Fruit fly (Drosophila melanogaster) whole organism, embryonic: ENCODE data around the gene CG3544.
A peak's percentile ranks its signal among the peaks of the same experiment; 100 is the strongest.

ENCODE experiments used
- BEAF-32 ChIP-seq: fragments of 200-800 bp; sonication (Bioruptor generic); optimal IDR thresholded peaks from 3 replicates; lab custom pipeline; 2017; ENCODE audit warnings: missing biosample characterization, missing genetic modification characterization, mild to moderate bottlenecking, moderate library complexity, missing genetic modification reagents
- Bgb ChIP-seq: fragments of 200-800 bp; sonication (Bioruptor generic); IDR thresholded peaks from 2 replicates; pipeline ENCODE4 v1.3.6; 2022; ENCODE audit warnings: missing biosample characterization, missing genetic modification characterization; ENCODE audit not compliant: partially characterized antibody
- Blimp-1 ChIP-seq: fragments of 200-800 bp; sonication (Bioruptor generic); optimal IDR thresholded peaks from 3 replicates; lab custom pipeline; 2018; ENCODE audit warnings: missing biosample characterization, missing genetic modification characterization, mild to moderate bottlenecking, moderate library complexity, missing genetic modification reagents
- CG10209 ChIP-seq: fragments of 200-800 bp; sonication (Bioruptor generic); optimal IDR thresholded peaks from 3 replicates; lab custom pipeline; 2017; ENCODE audit warnings: missing biosample characterization, mild to moderate bottlenecking, missing genetic modification characterization, missing genetic modification reagents
- CG10959 ChIP-seq: fragments of 200-800 bp; sonication (Bioruptor generic); IDR thresholded peaks from 2 replicates; pipeline ENCODE4 v1.3.6; 2022; ENCODE audit warnings: missing biosample characterization, missing genetic modification characterization
- CG11085 ChIP-seq: fragments of 200-800 bp; sonication (Bioruptor generic); IDR thresholded peaks from 2 replicates; pipeline ENCODE4 v1.3.6; 2022; ENCODE audit warnings: missing biosample characterization, missing genetic modification characterization
- CG11093 ChIP-seq: fragments of 200-800 bp; sonication (Bioruptor generic); IDR thresholded peaks from 3 replicates; pipeline ENCODE4 v1.3.6; 2022; ENCODE audit warnings: missing biosample characterization, missing genetic modification characterization
- CG11398 ChIP-seq: fragments of 200-800 bp; sonication (Bioruptor generic); optimal IDR thresholded peaks from 2 replicates; lab custom pipeline; 2016; ENCODE audit warnings: missing biosample characterization, missing genetic modification characterization
- CG12104 ChIP-seq: fragments of 200-800 bp; sonication (Bioruptor generic); optimal IDR thresholded peaks from 3 replicates; lab custom pipeline; 2016; ENCODE audit warnings: missing biosample characterization, missing genetic modification characterization
- CG13424 ChIP-seq: fragments of 200-800 bp; sonication (Bioruptor generic); optimal IDR thresholded peaks from 2 replicates; lab custom pipeline; 2019; ENCODE audit warnings: missing biosample characterization, mild to moderate bottlenecking, missing genetic modification characterization, moderate library complexity
- CG13894 ChIP-seq: fragments of 200-800 bp; sonication (Bioruptor generic); optimal IDR thresholded peaks from 3 replicates; lab custom pipeline; 2018; ENCODE audit warnings: missing biosample characterization, mild to moderate bottlenecking, missing genetic modification characterization, moderate library complexity
- CG14014 ChIP-seq: fragments of 200-800 bp; sonication (Bioruptor generic); IDR thresholded peaks from 2 replicates; pipeline ENCODE4 v1.3.6; 2022; ENCODE audit warnings: missing biosample characterization, missing genetic modification characterization
- CG15514 ChIP-seq: fragments of 200-800 bp; sonication (Bioruptor generic); optimal IDR thresholded peaks from 3 replicates; lab custom pipeline; 2017; ENCODE audit warnings: missing biosample characterization, missing genetic modification characterization, mild to moderate bottlenecking, moderate library complexity, missing genetic modification reagents
- CG31388 ChIP-seq: fragments of 200-800 bp; sonication (Bioruptor generic); optimal IDR thresholded peaks from 2 replicates; lab custom pipeline; 2016; ENCODE audit warnings: missing biosample characterization, missing genetic modification characterization
- CG32772 ChIP-seq: fragments of 200-800 bp; sonication (Bioruptor generic); IDR thresholded peaks from 2 replicates; pipeline ENCODE4 v1.3.6; 2022; ENCODE audit warnings: missing biosample characterization, missing genetic modification characterization
- CG4820 ChIP-seq: fragments of 200-800 bp; sonication (Bioruptor generic); optimal IDR thresholded peaks from 3 replicates; lab custom pipeline; 2016; ENCODE audit warnings: missing biosample characterization, missing genetic modification characterization
- CG6689 ChIP-seq: fragments of 200-800 bp; sonication (Bioruptor generic); IDR thresholded peaks from 2 replicates; pipeline ENCODE4 v1.3.6; 2022; ENCODE audit warnings: missing biosample characterization, missing genetic modification characterization
- CG8388 ChIP-seq: fragments of 200-800 bp; sonication (Bioruptor generic); optimal IDR thresholded peaks from 2 replicates; lab custom pipeline; 2019; ENCODE audit warnings: missing biosample characterization, mild to moderate bottlenecking, missing genetic modification characterization, moderate library complexity
- CTCF ChIP-seq: fragments of 200-800 bp; sonication (Bioruptor generic); optimal IDR thresholded peaks from 2 replicates; lab custom pipeline; 2017; ENCODE audit warnings: missing biosample characterization, mild to moderate bottlenecking, missing genetic modification characterization, moderate library complexity
- CrebB ChIP-seq: fragments of 200-800 bp; sonication (Bioruptor generic); optimal IDR thresholded peaks from 3 replicates; lab custom pipeline; 2018; ENCODE audit warnings: missing biosample characterization, mild to moderate bottlenecking, missing genetic modification characterization
- Dip2 ChIP-seq: fragments of 200-800 bp; sonication (Bioruptor generic); IDR thresholded peaks from 2 replicates; pipeline ENCODE4 v1.3.6; 2022; ENCODE audit warnings: missing biosample characterization, missing genetic modification characterization
- Dip3 ChIP-seq: fragments of 200-800 bp; sonication (Bioruptor generic); optimal IDR thresholded peaks from 3 replicates; lab custom pipeline; 2016; ENCODE audit warnings: missing biosample characterization, missing genetic modification characterization
- Drgx ChIP-seq: fragments of 200-800 bp; sonication (Bioruptor generic); IDR thresholded peaks from 2 replicates; pipeline ENCODE4 v1.3.6; 2022; ENCODE audit warnings: missing biosample characterization, missing genetic modification characterization
- E2f1 ChIP-seq: fragments of 200-800 bp; sonication (Bioruptor generic); IDR thresholded peaks from 2 replicates; pipeline ENCODE4 v1.3.6; 2022; ENCODE audit warnings: missing biosample characterization, missing genetic modification characterization
- Fer3 ChIP-seq: fragments of 200-800 bp; sonication (Bioruptor generic); optimal IDR thresholded peaks from 2 replicates; lab custom pipeline; 2018; ENCODE audit warnings: missing biosample characterization, mild to moderate bottlenecking, missing genetic modification characterization, moderate library complexity
- HLH54F ChIP-seq: fragments of 200-800 bp; sonication (Bioruptor generic); optimal IDR thresholded peaks from 3 replicates; lab custom pipeline; 2016; ENCODE audit warnings: missing biosample characterization, missing genetic modification characterization
- Lhr ChIP-seq: fragments of 200-800 bp; sonication (Bioruptor generic); optimal IDR thresholded peaks from 3 replicates; lab custom pipeline; 2017; ENCODE audit warnings: mild to moderate bottlenecking, missing biosample characterization, missing genetic modification reagents, missing genetic modification characterization
- Mad ChIP-seq: fragments of 200-800 bp; sonication (Bioruptor generic); optimal IDR thresholded peaks from 2 replicates; lab custom pipeline; 2016; ENCODE audit warnings: missing biosample characterization, missing genetic modification characterization
- NK7.1 ChIP-seq: fragments of 200-800 bp; sonication (Bioruptor generic); optimal IDR thresholded peaks from 3 replicates; lab custom pipeline; 2016; ENCODE audit warnings: missing biosample characterization, missing genetic modification characterization
- Nf-YA ChIP-seq: fragments of 200-800 bp; sonication (Bioruptor generic); IDR thresholded peaks from 2 replicates; pipeline ENCODE4 v1.3.6; 2022; ENCODE audit warnings: missing biosample characterization, missing genetic modification characterization
- Nf-YC ChIP-seq: fragments of 200-800 bp; optimal IDR thresholded peaks from 3 replicates; lab custom pipeline; 2019; ENCODE audit warnings: missing biosample characterization, mild to moderate bottlenecking, missing genetic modification characterization, moderate library complexity
- PHDP ChIP-seq: fragments of 200-800 bp; sonication (Bioruptor generic); optimal IDR thresholded peaks from 3 replicates; lab custom pipeline; 2018; ENCODE audit warnings: missing biosample characterization, mild to moderate bottlenecking, missing genetic modification characterization, moderate library complexity
- Pdp1 ChIP-seq, 2 experiments: fragments of 200-800 bp; sonication (Bioruptor generic); optimal IDR thresholded peaks; 3 replicates each; lab custom pipeline; 2016; ENCODE audit warnings: missing biosample characterization in 2 of 2, missing genetic modification characterization in 2 of 2, mild to moderate bottlenecking in 1 of 2, moderate library complexity in 1 of 2
- Sin3A ChIP-seq: fragments of >200 bp; optimal IDR thresholded peaks from 2 replicates; lab custom pipeline; 2018
- ara ChIP-seq: fragments of 200-800 bp; sonication (Bioruptor generic); IDR thresholded peaks from 2 replicates; pipeline ENCODE4 v1.3.6; 2022; ENCODE audit warnings: missing biosample characterization, missing genetic modification characterization
- ato ChIP-seq: fragments of 200-800 bp; sonication (Bioruptor generic); IDR thresholded peaks from 2 replicates; pipeline ENCODE4 v1.3.6; 2022; ENCODE audit warnings: missing biosample characterization, missing genetic modification characterization; ENCODE audit not compliant: partially characterized antibody
- crol ChIP-seq: fragments of 200-800 bp; sonication (Bioruptor generic); IDR thresholded peaks from 2 replicates; pipeline ENCODE4 v1.3.6; 2022; ENCODE audit warnings: missing biosample characterization, missing genetic modification characterization
- da ChIP-seq: fragments of 200-800 bp; sonication (Bioruptor generic); optimal IDR thresholded peaks from 2 replicates; lab custom pipeline; 2016; ENCODE audit warnings: missing biosample characterization, missing genetic modification characterization
- danr ChIP-seq: fragments of 200-800 bp; sonication (Bioruptor generic); IDR thresholded peaks from 2 replicates; pipeline ENCODE4 v1.3.6; 2022; ENCODE audit warnings: missing biosample characterization, missing genetic modification characterization
- fd102C ChIP-seq: fragments of 200-800 bp; sonication (Bioruptor generic); optimal IDR thresholded peaks from 2 replicates; lab custom pipeline; 2018; ENCODE audit warnings: missing biosample characterization, mild to moderate bottlenecking, missing genetic modification characterization, moderate library complexity
- gem ChIP-seq: fragments of 200-800 bp; sonication (Bioruptor generic); optimal IDR thresholded peaks from 2 replicates; lab custom pipeline; 2019; ENCODE audit warnings: missing biosample characterization, mild to moderate bottlenecking, missing genetic modification characterization, moderate library complexity
- hth ChIP-seq: fragments of >200 bp; optimal IDR thresholded peaks from 2 replicates; lab custom pipeline; 2017; ENCODE audit warnings: inconsistent platforms
- ind ChIP-seq: fragments of 200-800 bp; sonication (Bioruptor generic); optimal IDR thresholded peaks from 3 replicates; lab custom pipeline; 2016; ENCODE audit warnings: missing biosample characterization, missing genetic modification characterization
- klu ChIP-seq: fragments of 200-800 bp; sonication (Bioruptor generic); IDR thresholded peaks from 2 replicates; pipeline ENCODE4 v1.3.6; 2022; ENCODE audit warnings: missing biosample characterization, missing genetic modification characterization
- oc ChIP-seq: fragments of 200-800 bp; sonication (Bioruptor generic); optimal IDR thresholded peaks from 2 replicates; lab custom pipeline; 2018; ENCODE audit warnings: missing biosample characterization, mild to moderate bottlenecking, missing genetic modification characterization, moderate library complexity
- ranshi ChIP-seq: fragments of 200-800 bp; sonication (Bioruptor generic); IDR thresholded peaks from 2 replicates; pipeline ENCODE4 v1.3.6; 2022; ENCODE audit warnings: missing biosample characterization, missing genetic modification characterization
- sr ChIP-seq: fragments of 200-800 bp; sonication (Bioruptor generic); IDR thresholded peaks from 3 replicates; pipeline ENCODE4 v1.3.6; 2022; ENCODE audit warnings: missing biosample characterization, missing genetic modification characterization
- tna ChIP-seq: fragments of 200-800 bp; sonication (Bioruptor generic); IDR thresholded peaks from 2 replicates; pipeline ENCODE4 v1.3.6; 2022; ENCODE audit warnings: missing biosample characterization, missing genetic modification characterization; ENCODE audit not compliant: partially characterized antibody
- vvl ChIP-seq: fragments of 200-800 bp; sonication (Bioruptor generic); IDR thresholded peaks from 2 replicates; pipeline ENCODE4 v1.3.6; 2022; ENCODE audit warnings: missing biosample characterization, missing genetic modification characterization
- wdn ChIP-seq: fragments of 200-800 bp; sonication (Bioruptor generic); IDR thresholded peaks from 2 replicates; pipeline ENCODE4 v1.3.6; 2022; ENCODE audit warnings: missing biosample characterization, missing genetic modification characterization
- yki ChIP-seq: fragments of >200 bp; optimal IDR thresholded peaks from 3 replicates; lab custom pipeline; 2018

The CG3544 gene

dm6 chr2L:819315-820032 lies 35.3 kb downstream of the CG3544 start, which contains the start of the genes PGAP2 and Clp (continued):
- TF ChIP-seq CG11398 (GFP tag; lab: Kevin White, UChicago) = no peak
- TF ChIP-seq CG15514 (GFP tag; lab: Kevin White, UChicago) = peak; percentile 59
- TF ChIP-seq CG31388 (GFP tag; lab: Kevin White, UChicago) = peak; percentile 34
- peak; percentile 76 for TF ChIP-seq klu (GFP tag; lab: Robert Waterston, UW)
- peak; percentile 80 for TF ChIP-seq E2f1
- TF ChIP-seq Nf-YA (GFP tag; lab: Robert Waterston, UW) = peak; percentile 36; the same call in 1 of the 2 replicates
- TF ChIP-seq vvl (GFP tag; lab: Robert Waterston, UW) = peak; percentile 79
- peak; percentile 55 for TF ChIP-seq CG4820 (GFP tag; lab: Kevin White, UChicago)
- TF ChIP-seq fd102C (GFP tag; lab: Kevin White, UChicago) = peak; percentile 13
- peak; percentile 57; the same call in 1 of the 2 replicates for TF ChIP-seq danr
- peak; percentile 89 for TF ChIP-seq gem (tag; lab: Kevin White, UChicago)
- TF ChIP-seq ato (GFP tag; lab: Robert Waterston, UW) = peak; percentile 31; the same call in 1 of the 2 replicates
- TF ChIP-seq CG14014 (GFP tag; lab: Robert Waterston, UW) = no peak; the same call in none of the 2 replicates
- TF ChIP-seq ranshi (GFP tag; lab: Robert Waterston, UW) = peak; percentile 69
- no peak for TF ChIP-seq Bgb (GFP tag; lab: Robert Waterston, UW)
- TF ChIP-seq Nf-YC = peak; percentile 64
- peak; percentile 77 for TF ChIP-seq BEAF-32
- peak; percentile 79 for TF ChIP-seq CG13424 (tag; lab: Kevin White, UChicago)
- no peak for TF ChIP-seq yki (lab: Kevin White, UChicago)
- TF ChIP-seq PHDP (tag; lab: Kevin White, UChicago) = peak; percentile 67
- TF ChIP-seq oc (tag; lab: Kevin White, UChicago) = peak; percentile 38
- TF ChIP-seq Mad (GFP tag; lab: Kevin White, UChicago) = peak; percentile 65
- TF ChIP-seq CG32772 = peak; percentile 76
- peak; percentile 65 for TF ChIP-seq Blimp-1 (GFP tag; lab: Kevin White, UChicago)
- no peak for TF ChIP-seq crol (GFP tag; lab: Robert Waterston, UW)
- TF ChIP-seq ara (GFP tag; lab: Robert Waterston, UW) = peak; percentile 64; the same call in 1 of the 2 replicates
- TF ChIP-seq CrebB = peak; percentile 7
- TF ChIP-seq CG11085 (GFP tag; lab: Robert Waterston, UW) = peak; percentile 75
- TF ChIP-seq CG11093 = peak; percentile 58; the same call in 2 of the 3 replicates
- peak; percentile 67 to 69 for TF ChIP-seq Pdp1 (GFP tag; optimal IDR thresholded peaks at IDR 0.05; lab: Kevin White, UChicago)
- peak; percentile 76 for TF ChIP-seq CG6689 (GFP tag; lab: Robert Waterston, UW)
- TF ChIP-seq Dip2 = no peak
- TF ChIP-seq NK7.1 (GFP tag; lab: Kevin White, UChicago) = peak; percentile 6
- no peak for TF ChIP-seq hth (lab: Kevin White, UChicago)
- TF ChIP-seq Dip3 (GFP tag; lab: Kevin White, UChicago) = no peak
- peak; percentile 66 for TF ChIP-seq CTCF (GFP tag; lab: Kevin White, UChicago)
- TF ChIP-seq CG10959 (GFP tag; lab: Robert Waterston, UW) = peak; percentile 40; the same call in 1 of the 2 replicates
- no peak for TF ChIP-seq da (GFP tag; lab: Kevin White, UChicago)
- TF ChIP-seq tna (GFP tag; lab: Robert Waterston, UW) = peak; percentile 7; the same call in 1 of the 2 replicates
- peak; percentile 78 for TF ChIP-seq Fer3
- no peak for TF ChIP-seq CG13894 (tag; lab: Kevin White, UChicago)
- peak; percentile 79 for TF ChIP-seq ind (GFP tag; lab: Kevin White, UChicago)
- peak; percentile 52 for TF ChIP-seq Lhr
- TF ChIP-seq Sin3A = peak; percentile 61
- TF ChIP-seq HLH54F (GFP tag; lab: Kevin White, UChicago) = peak; percentile 50
- no peak for TF ChIP-seq wdn (GFP tag; lab: Robert Waterston, UW)
- peak; percentile 79 for TF ChIP-seq CG12104 (GFP tag; lab: Kevin White, UChicago)
- no peak for TF ChIP-seq sr (GFP tag; lab: Robert Waterston, UW)
- peak; percentile 85 for TF ChIP-seq CG8388 (GFP tag; lab: Kevin White, UChicago)
- 0 out of 2 replicates have a peak, but pooled peaks have one; percentile 17 for TF ChIP-seq Drgx (GFP tag; lab: Robert Waterston, UW)
- TF ChIP-seq CG10209 = peak; percentile 66
